Worm (Caenorhabditis elegans) whole organism, midembryonic: ENCODE measurements around the gene eif-2Bepsilon.

Experiments
- T22C8.4 ChIP-seq: fragments of 200-800 bp; sonication (Bioruptor generic); IDR thresholded peaks from 2 replicates; pipeline ENCODE4 v1.3.6; 2022; ENCODE audit warnings: missing genetic modification characterization, missing compliant biosample characterization
- klf-2 ChIP-seq: fragments of 200-800 bp; sonication (Bioruptor generic); conservative IDR thresholded peaks from 2 replicates; pipeline ENCODE4 v1.3.6; 2022; ENCODE audit warnings: missing genetic modification reagents, missing genetic modification characterization, missing compliant biosample characterization
- med-1 ChIP-seq: sonication (generic microtip); optimal IDR thresholded peaks from 2 replicates; lab custom pipeline; 2017; ENCODE audit warnings: missing genetic modification characterization, mild to moderate bottlenecking, missing compliant biosample characterization, antibody characterized with exemption, missing genetic modification reagents; ENCODE audit not compliant: insufficient read depth
- ztf-23 ChIP-seq: fragments of 200-800 bp; sonication (Bioruptor generic); IDR thresholded peaks from 2 replicates; pipeline ENCODE4 v1.3.6; 2022; ENCODE audit warnings: missing genetic modification reagents, missing genetic modification characterization, missing compliant biosample characterization

DNA sequence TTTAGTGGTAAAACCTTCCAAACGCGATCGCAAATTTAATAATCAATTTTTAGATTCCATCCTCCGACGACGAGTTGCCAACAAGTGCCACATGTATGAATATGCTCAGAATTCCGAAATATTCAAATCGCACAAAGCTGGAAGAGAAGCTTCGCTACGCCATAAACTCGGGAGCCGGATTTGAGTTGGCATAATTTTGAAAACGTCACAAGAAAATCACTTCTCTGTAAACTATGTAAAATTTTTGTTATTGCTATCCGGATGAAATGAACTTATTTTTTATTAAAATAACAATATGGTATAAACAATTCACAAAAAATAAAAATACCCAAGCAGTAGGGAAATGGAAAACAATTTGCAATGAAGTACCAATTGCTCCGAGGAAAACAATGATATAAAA is 7.2 kb downstream of the eif-2Bepsilon start:
- no peak for TF ChIP-seq T22C8.4 (GFP tag; lab: Robert Waterston, UW)
- no peak for TF ChIP-seq ztf-23 (GFP tag; lab: Robert Waterston, UW)
- no peak for TF ChIP-seq klf-2
- TF ChIP-seq med-1 = no peak
